Worm (Caenorhabditis elegans) whole organism, young adult: ENCODE results near the gene grl-9.
A peak's percentile ranks its signal among the peaks of the same experiment; 100 is the strongest.

Source experiments
- B0336.3 ChIP-seq: fragments of 200-800 bp; sonication (Bioruptor generic); IDR thresholded peaks from 2 replicates; pipeline ENCODE4 v1.3.6; 2022; ENCODE audit warnings: missing genetic modification characterization, missing compliant biosample characterization
- C17E4.6 ChIP-seq: fragments of 200-800 bp; sonication (Bioruptor generic); IDR thresholded peaks from 2 replicates; pipeline ENCODE4 v1.3.6; 2022; ENCODE audit warnings: missing genetic modification reagents, missing genetic modification characterization, missing compliant biosample characterization
- F52B5.7 ChIP-seq: sonication (generic microtip); optimal IDR thresholded peaks from 2 replicates; lab custom pipeline; 2016; ENCODE audit warnings: mild to moderate bottlenecking, missing genetic modification characterization, missing compliant biosample characterization
- aptf-3 ChIP-seq: fragments of 200-800 bp; sonication (Bioruptor generic); IDR thresholded peaks from 2 replicates; pipeline ENCODE4 v1.3.6; 2022; ENCODE audit warnings: missing genetic modification characterization, missing compliant biosample characterization
- ceh-40 ChIP-seq: fragments of 200-800 bp; sonication (Bioruptor generic); IDR thresholded peaks from 2 replicates; pipeline ENCODE4 v1.3.6; 2022; ENCODE audit warnings: missing genetic modification characterization, missing compliant biosample characterization
- efl-1 ChIP-seq: fragments of 150-350 bp; optimal IDR thresholded peaks from 2 replicates; lab custom pipeline; 2014; ENCODE audit warnings: missing biosample characterization, missing genetic modification reagents, missing genetic modification characterization
- egl-44 ChIP-seq: fragments of 200-800 bp; sonication (Bioruptor generic); IDR thresholded peaks from 2 replicates; pipeline ENCODE4 v1.3.6; 2022; ENCODE audit warnings: missing genetic modification reagents, missing genetic modification characterization, missing compliant biosample characterization
- mel-28 ChIP-seq: sonication (generic microtip); optimal IDR thresholded peaks from 2 replicates; lab custom pipeline; 2016; ENCODE audit warnings: borderline replicate concordance, mild to moderate bottlenecking, missing genetic modification characterization, missing compliant biosample characterization
- nhr-120 ChIP-seq: fragments of 200-800 bp; sonication (Bioruptor generic); IDR thresholded peaks from 2 replicates; pipeline ENCODE4 v1.3.6; 2022; ENCODE audit warnings: missing genetic modification characterization, missing compliant biosample characterization
- nhr-80 ChIP-seq: sonication (generic microtip); optimal IDR thresholded peaks from 2 replicates; lab custom pipeline; 2016; ENCODE audit warnings: missing genetic modification characterization, missing compliant biosample characterization
- snpc-3.4 ChIP-seq: sonication (generic microtip); optimal IDR thresholded peaks from 2 replicates; lab custom pipeline; 2017; ENCODE audit warnings: missing genetic modification characterization, mild to moderate bottlenecking, missing compliant biosample characterization, antibody characterized with exemption, moderate library complexity, missing genotype, missing genetic modification reagents
- snpc-4 ChIP-seq, 5 experiments: fragments of 150-350 bp in 1 of 5; sonication (generic microtip) in 4 of 5; optimal IDR thresholded peaks; 2 replicates each; lab custom pipeline; 2014 to 2018; ENCODE audit warnings: missing genetic modification characterization in 5 of 5, missing biosample characterization in 3 of 5, antibody characterized with exemption in 2 of 5, mild to moderate bottlenecking in 2 of 5, missing compliant biosample characterization in 2 of 5, missing genotype in 2 of 5, moderate library complexity in 2 of 5, missing genetic modification reagents in 1 of 5
- unc-130 ChIP-seq: sonication (generic microtip); optimal IDR thresholded peaks from 2 replicates; lab custom pipeline; 2016; ENCODE audit warnings: missing genetic modification reagents, missing genetic modification characterization, missing compliant biosample characterization

DNA sequence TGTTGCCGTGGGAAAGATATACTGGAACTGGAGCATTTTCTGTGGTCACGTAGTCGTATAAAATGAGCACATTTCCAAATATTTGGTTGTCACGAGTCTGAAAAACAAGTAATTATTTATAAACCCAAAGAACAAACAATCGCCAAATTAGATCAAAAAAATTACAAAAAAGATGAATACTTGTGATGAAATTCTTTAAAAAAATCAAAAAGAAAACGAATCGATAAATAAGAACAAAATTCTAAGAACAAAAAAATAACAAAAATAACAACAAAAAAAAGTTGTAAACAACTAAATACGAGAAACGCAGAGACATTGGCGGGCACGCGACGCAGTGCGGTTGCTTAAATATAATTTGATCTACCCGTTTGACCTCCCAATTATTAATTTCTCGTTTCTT is 42.2 kb upstream of the grl-9 start, which contains the start of gene ZC404.16:
- TF ChIP-seq efl-1 (GFP tag; lab: Kevin White, UChicago) (peak; percentile 39), nhr-80 (no peak), snpc-3.4 (no peak), ceh-40 (GFP tag; lab: Robert Waterston, UW) (no peak), snpc-4 (GFP tag; optimal IDR thresholded peaks at IDR 0.05; lab: Kevin White, UChicago) (no peak), snpc-4 (tag; optimal IDR thresholded peaks at IDR 0.05; lab: Kevin White, UChicago) (no peak), B0336.3 (GFP tag; lab: Robert Waterston, UW) (no peak), unc-130 (GFP tag; lab: Kevin White, UChicago) (no peak), F52B5.7 (no peak), egl-44 (no peak), aptf-3 (GFP tag; lab: Robert Waterston, UW) (no peak), nhr-120 (GFP tag; lab: Robert Waterston, UW) (no peak), C17E4.6 (GFP tag; lab: Robert Waterston, UW) (no peak), mel-28 (tag; lab: Kevin White, UChicago) (no peak)
